Worm (Caenorhabditis elegans) whole organism, L3 larva: ENCODE results near the gene srg-5.

Experiments
- R02D3.7 ChIP-seq: fragments of 150-350 bp; optimal IDR thresholded peaks from 2 replicates; lab custom pipeline; 2014; ENCODE audit warnings: missing biosample characterization, missing genetic modification characterization
- elt-3 ChIP-seq, 3 experiments: fragments of 150-350 bp in 1 of 3; sonication (generic microtip) in 2 of 3; optimal IDR thresholded peaks; 2 replicates in 2 of 3; 4 replicates in 1 of 3; lab custom pipeline; 2014 to 2017; ENCODE audit warnings: missing biosample characterization in 3 of 3, missing genetic modification characterization in 3 of 3
- fkh-10 ChIP-seq: sonication (generic microtip); optimal IDR thresholded peaks from 2 replicates; lab custom pipeline; 2017; ENCODE audit warnings: missing biosample characterization, missing genetic modification reagents, missing genetic modification characterization
- nhr-12 ChIP-seq: fragments of 150-350 bp; optimal IDR thresholded peaks from 2 replicates; lab custom pipeline; 2014; ENCODE audit warnings: missing biosample characterization, missing genetic modification characterization
- nhr-237 ChIP-seq: fragments of 150-350 bp; optimal IDR thresholded peaks from 2 replicates; lab custom pipeline; 2014; ENCODE audit warnings: missing biosample characterization, missing genetic modification characterization
- nhr-76 ChIP-seq: fragments of 150-350 bp; sonication (generic microtip); optimal IDR thresholded peaks from 5 replicates; lab custom pipeline; 2014; ENCODE audit warnings: missing biosample characterization, missing genetic modification characterization
- zag-1 ChIP-seq: fragments of 150-350 bp; optimal IDR thresholded peaks from 2 replicates; lab custom pipeline; 2014; ENCODE audit warnings: missing biosample characterization, missing genetic modification characterization
- ztf-11 ChIP-seq: fragments of 150-350 bp; optimal IDR thresholded peaks from 2 replicates; lab custom pipeline; 2014; ENCODE audit warnings: missing biosample characterization, missing genetic modification characterization

DNA sequence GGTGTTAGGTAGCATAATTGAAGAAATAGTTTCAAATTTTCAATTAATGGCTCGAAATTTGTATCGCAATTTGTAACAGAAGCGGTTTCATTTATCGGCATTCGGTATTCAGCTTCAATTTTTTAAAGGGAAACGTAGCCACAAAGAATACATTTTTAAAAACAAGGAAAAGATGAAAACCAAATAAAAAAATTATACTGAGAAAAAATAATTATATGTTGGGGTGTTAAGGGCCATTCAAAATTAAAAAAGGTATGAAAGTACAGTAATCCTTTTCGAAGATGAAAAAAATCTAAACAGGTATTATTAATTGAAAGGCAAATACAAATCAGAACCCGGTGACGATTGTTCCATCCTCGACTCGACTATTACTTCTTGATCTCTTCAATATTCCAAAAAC is 6.1 kb downstream of the srg-5 start, which contains the start of gene srg-1:
- no peak for TF ChIP-seq nhr-76
- TF ChIP-seq zag-1 (tag; lab: Kevin White, UChicago): no peak
- TF ChIP-seq ztf-11 (tag; lab: Kevin White, UChicago): no peak
- TF ChIP-seq nhr-12 (tag; lab: Kevin White, UChicago): no peak
- no peak for TF ChIP-seq R02D3.7 (tag; lab: Kevin White, UChicago)
- TF ChIP-seq fkh-10 (GFP tag; lab: Kevin White, UChicago): no peak
- TF ChIP-seq nhr-237 (tag; lab: Kevin White, UChicago): no peak
- no peak for TF ChIP-seq elt-3 (tag; optimal IDR thresholded peaks at IDR 0.05; lab: Kevin White, UChicago)
